Worm (Caenorhabditis elegans): Measurements from ENCODE around the gene F28B1.2.

DNA sequence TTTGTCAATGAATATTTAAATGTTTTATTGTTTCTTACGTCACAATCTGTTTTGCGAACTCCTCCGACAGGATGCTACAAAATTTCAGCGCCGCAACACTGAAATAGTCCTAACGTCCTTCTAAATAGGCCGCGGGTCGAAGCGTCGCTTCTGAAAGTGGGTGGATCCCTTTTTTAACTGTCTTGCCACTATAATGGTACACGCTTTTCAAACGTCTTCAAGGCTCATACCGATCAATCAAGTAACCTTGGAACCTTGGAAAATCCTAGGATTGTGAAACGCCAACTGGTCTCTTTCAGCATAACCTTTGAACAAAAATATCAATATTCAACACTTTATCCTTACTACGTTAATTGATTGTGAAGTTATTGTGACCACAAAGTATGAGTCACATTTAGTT is 22.0 kb downstream of the F28B1.2 start:
- no peak for TF ChIP-seq ztf-23 (GFP tag; IDR thresholded peaks at IDR 0.05)
- TF ChIP-seq cog-1 (tag; optimal IDR thresholded peaks at IDR 0.05) = no peak
- no peak for TF ChIP-seq med-1 (GFP tag; optimal IDR thresholded peaks at IDR 0.05; ENCODE audit: insufficient read depth)
- TF ChIP-seq flt-1 (GFP tag; IDR thresholded peaks at IDR 0.05) = no peak
